Fruit fly (Drosophila melanogaster) whole organism: Measurements from ENCODE around the gene CG17258.

ENCODE experiments used
- CG8478 ChIP-seq: fragments of >200 bp; optimal IDR thresholded peaks from 2 replicates; lab custom pipeline; 2018; ENCODE audit warnings: inconsistent platforms
- Dll ChIP-seq: fragments of >200 bp; optimal IDR thresholded peaks from 2 replicates; lab custom pipeline; 2017
- EcR ChIP-seq, 2 experiments: fragments of >200 bp; optimal IDR thresholded peaks; 2 replicates each; lab custom pipeline; 2017; ENCODE audit warnings: missing biosample characterization in 2 of 2, missing genetic modification characterization in 2 of 2, missing genetic modification reagents in 2 of 2
- pan ChIP-seq: fragments of >200 bp; optimal IDR thresholded peaks from 2 replicates; lab custom pipeline; 2017
- psq ChIP-seq: fragments of >200 bp; optimal IDR thresholded peaks from 2 replicates; lab custom pipeline; 2017
- usp ChIP-seq: fragments of >200 bp; optimal IDR thresholded peaks from 2 replicates; lab custom pipeline; 2017; ENCODE audit warnings: missing biosample characterization, missing genetic modification characterization, mixed read lengths

The CG17258 gene

DNA sequence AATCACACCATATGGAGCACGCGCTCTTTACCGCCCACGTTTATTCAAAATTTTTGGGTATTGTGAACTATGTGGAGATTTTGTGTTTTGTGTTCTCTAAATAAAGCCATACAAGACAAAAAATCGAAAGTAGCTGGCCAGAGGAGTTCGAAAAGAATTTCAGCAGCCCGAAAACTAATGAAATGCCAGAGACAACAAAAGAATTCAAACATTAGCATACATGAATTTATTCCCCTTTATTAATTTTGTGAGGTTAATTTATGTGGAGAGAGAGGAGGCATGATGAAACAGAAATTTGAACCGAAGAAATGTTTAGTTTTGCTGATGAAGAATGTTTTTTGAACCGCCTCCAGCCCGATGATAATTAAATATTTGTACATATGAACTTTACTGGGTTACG, 29.0 kb downstream of the CG17258 start:
- TF ChIP-seq Dll (lab: Kevin White, UChicago) (no peak), CG8478 (lab: Kevin White, UChicago) (no peak), usp (GFP tag; lab: Kevin White, UChicago) (no peak), pan (lab: Kevin White, UChicago) (no peak), psq (lab: Kevin White, UChicago) (no peak), EcR (GFP tag; optimal IDR thresholded peaks at IDR 0.05; lab: Kevin White, UChicago) (no peak)

dm6 chr2L:3005483-3005882, 29.7 kb downstream of the CG17258 start:
- TF ChIP-seq psq (lab: Kevin White, UChicago) (no peak), pan (lab: Kevin White, UChicago) (no peak)

DNA sequence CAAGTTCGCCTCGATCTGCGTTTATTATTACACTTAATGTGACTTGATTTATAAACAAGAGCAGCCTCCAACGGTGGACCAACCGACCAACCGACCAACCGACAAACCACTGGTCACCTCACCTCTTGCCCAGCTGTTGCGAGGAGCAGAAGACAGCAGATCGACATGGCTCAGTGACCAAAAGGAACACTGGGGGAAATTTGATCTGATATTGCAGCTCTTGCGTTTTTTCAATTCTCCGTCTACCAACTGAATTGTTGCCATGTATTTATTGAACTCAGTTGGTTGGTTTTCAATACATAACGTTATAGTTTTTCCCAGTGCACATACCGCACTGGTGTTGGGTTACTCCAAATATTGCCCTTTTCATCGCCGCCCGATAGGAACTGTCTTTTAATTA, 30.5 kb downstream of the CG17258 start:
- TF ChIP-seq psq (lab: Kevin White, UChicago) (no peak), pan (lab: Kevin White, UChicago) (no peak), usp (GFP tag; lab: Kevin White, UChicago) (no peak), CG8478 (lab: Kevin White, UChicago) (no peak), EcR (GFP tag; optimal IDR thresholded peaks at IDR 0.05; lab: Kevin White, UChicago) (no peak), Dll (lab: Kevin White, UChicago) (no peak)

dm6 chr2L:3003399-3003798, 31.7 kb downstream of the CG17258 start:
- no peak for TF ChIP-seq usp (GFP tag; lab: Kevin White, UChicago)
- TF ChIP-seq EcR (GFP tag; optimal IDR thresholded peaks at IDR 0.05; lab: Kevin White, UChicago) = no peak
- no peak for TF ChIP-seq psq (lab: Kevin White, UChicago)
- no peak for TF ChIP-seq CG8478 (lab: Kevin White, UChicago)
- no peak for TF ChIP-seq pan (lab: Kevin White, UChicago)
- no peak for TF ChIP-seq Dll (lab: Kevin White, UChicago)

- TF ChIP-seq psq (lab: Kevin White, UChicago) = no peak
- no peak for TF ChIP-seq EcR (GFP tag; optimal IDR thresholded peaks at IDR 0.05; lab: Kevin White, UChicago)
- no peak for TF ChIP-seq pan (lab: Kevin White, UChicago)
- TF ChIP-seq Dll (lab: Kevin White, UChicago) = no peak
- TF ChIP-seq CG8478 (lab: Kevin White, UChicago) = no peak
- TF ChIP-seq usp (GFP tag; lab: Kevin White, UChicago) = no peak
Observed at dm6 chr2L:3001953-3002352, 33.2 kb downstream of the CG17258 start.

dm6 chr2L:3000517-3000934, 34.6 kb downstream of the CG17258 start:
- TF ChIP-seq Dll (lab: Kevin White, UChicago) = no peak
- TF ChIP-seq psq (lab: Kevin White, UChicago) = no peak

- TF ChIP-seq usp (GFP tag; lab: Kevin White, UChicago) = no peak
- TF ChIP-seq EcR (GFP tag; optimal IDR thresholded peaks at IDR 0.05; lab: Kevin White, UChicago) = no peak
- no peak for TF ChIP-seq Dll (lab: Kevin White, UChicago)
- no peak for TF ChIP-seq CG8478 (lab: Kevin White, UChicago)
- TF ChIP-seq psq (lab: Kevin White, UChicago) = no peak
- no peak for TF ChIP-seq pan (lab: Kevin White, UChicago)
Observed at dm6 chr2L:2999609-3000008, 35.5 kb downstream of the CG17258 start.

- TF ChIP-seq usp (GFP tag; lab: Kevin White, UChicago) (no peak), psq (lab: Kevin White, UChicago) (no peak), pan (lab: Kevin White, UChicago) (no peak), CG8478 (lab: Kevin White, UChicago) (no peak), Dll (lab: Kevin White, UChicago) (no peak)
Observed at dm6 chr2L:2999113-2999512, 36.0 kb downstream of the CG17258 start, which contains the start of gene Ccdc85. TSS of gene Ccdc85 (plus strand) at chr2L:2999286.

- no peak for TF ChIP-seq usp (GFP tag; lab: Kevin White, UChicago)
- TF ChIP-seq EcR (GFP tag; optimal IDR thresholded peaks at IDR 0.05; lab: Kevin White, UChicago) = no peak
- TF ChIP-seq psq (lab: Kevin White, UChicago) = no peak
- no peak for TF ChIP-seq Dll (lab: Kevin White, UChicago)
- no peak for TF ChIP-seq pan (lab: Kevin White, UChicago)
- TF ChIP-seq CG8478 (lab: Kevin White, UChicago) = no peak
Observed at dm6 chr2L:2993702-2994101, 41.4 kb downstream of the CG17258 start.

- TF ChIP-seq CG8478 (lab: Kevin White, UChicago) (peak; percentile 11), EcR (GFP tag; optimal IDR thresholded peaks at IDR 0.05; lab: Kevin White, UChicago) (no peak)
Observed at dm6 chr2L:2993236-2993635, 41.9 kb downstream of the CG17258 start.

dm6 chr2L:2992664-2993174, 42.4 kb downstream of the CG17258 start, which contains the start of the genes okr and CG3558:
TSS of gene okr (minus strand) at chr2L:2992759.
TSS of gene CG3558 (plus strand) at chr2L:2992870.
- TF ChIP-seq EcR (GFP tag; optimal IDR thresholded peaks at IDR 0.05; lab: Kevin White, UChicago) (no peak), usp (GFP tag; lab: Kevin White, UChicago) (no peak), psq (lab: Kevin White, UChicago) (no peak), Dll (lab: Kevin White, UChicago) (no peak), pan (lab: Kevin White, UChicago) (no peak), CG8478 (lab: Kevin White, UChicago) (no peak)

DNA sequence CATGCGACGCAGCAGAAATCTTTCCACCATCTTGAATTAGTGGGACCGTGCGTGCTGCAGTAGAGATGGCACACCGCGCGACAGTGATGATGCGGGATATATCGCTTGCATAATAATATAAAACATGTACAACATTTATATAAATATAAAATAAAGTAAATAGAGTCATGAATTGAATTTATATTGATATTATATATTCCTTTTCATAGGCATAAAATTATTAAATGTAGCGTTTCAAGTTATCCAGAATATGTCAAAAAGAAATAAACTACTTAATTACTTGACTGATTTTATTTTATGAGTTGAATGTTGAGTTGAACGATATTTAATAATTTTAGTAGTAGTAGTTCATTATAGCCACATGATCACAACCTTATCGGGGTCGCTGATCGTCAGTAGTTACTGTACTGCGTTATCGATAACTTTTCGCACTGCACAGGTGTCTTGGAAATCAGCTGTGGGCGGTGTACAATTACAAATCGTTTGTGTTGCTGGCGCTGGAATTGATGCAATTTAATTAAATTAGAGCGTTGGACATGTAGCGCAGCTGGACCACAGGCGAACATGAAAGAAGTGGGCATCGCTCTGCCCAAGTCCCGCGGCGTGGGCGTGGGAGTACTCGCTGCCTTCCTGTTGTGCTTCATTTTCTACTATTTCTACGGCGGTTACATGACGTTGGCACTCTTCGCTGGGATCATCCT, 47.3 kb downstream of the CG17258 start, which contains the start of the genes Chd1 and Bem46:
Gene Chd1, minus strand, starts transcription at position 43 of the 701 bp plus-strand sequence.
Gene Bem46, plus strand, starts transcription at position 436 of the 701 bp plus-strand sequence.
- TF ChIP-seq EcR (GFP tag; optimal IDR thresholded peaks at IDR 0.05; lab: Kevin White, UChicago) (no peak), pan (lab: Kevin White, UChicago) (no peak), CG8478 (lab: Kevin White, UChicago) (no peak), Dll (lab: Kevin White, UChicago) (no peak), psq (lab: Kevin White, UChicago) (no peak), usp (GFP tag; lab: Kevin White, UChicago) (no peak)
